Worm (Caenorhabditis elegans) whole organism, L1 larva: ENCODE results near the gene C14A11.9.
A peak's percentile ranks its signal among the peaks of the same experiment; 100 is the strongest.

Source experiments
- alr-1 ChIP-seq: fragments of 200-800 bp; sonication (Bioruptor generic); optimal IDR thresholded peaks from 2 replicates; lab custom pipeline; 2018; ENCODE audit warnings: borderline replicate concordance, mild to moderate bottlenecking, missing genetic modification characterization, missing compliant biosample characterization
- aly-2 ChIP-seq: fragments of 150-350 bp; optimal IDR thresholded peaks from 2 replicates; lab custom pipeline; 2014; ENCODE audit warnings: missing biosample characterization, missing genetic modification characterization
- ceh-8 ChIP-seq: fragments of 200-800 bp; sonication (Bioruptor generic); optimal IDR thresholded peaks from 2 replicates; lab custom pipeline; 2018; ENCODE audit warnings: mild to moderate bottlenecking, missing genetic modification characterization, moderate library complexity, missing compliant biosample characterization
- ceh-82 ChIP-seq, 3 experiments: fragments of 150-350 bp in 1 of 3; sonication (generic microtip) in 2 of 3; optimal IDR thresholded peaks; 2 replicates each; lab custom pipeline; 2014 to 2017; ENCODE audit warnings: missing biosample characterization in 3 of 3, missing genetic modification characterization in 3 of 3
- ceh-88 ChIP-seq: fragments of 200-800 bp; sonication (Bioruptor generic); IDR thresholded peaks from 2 replicates; pipeline ENCODE4 v1.3.6; 2022; ENCODE audit warnings: missing genetic modification characterization, missing compliant biosample characterization
- lin-35 ChIP-seq, 2 experiments: fragments of 150-350 bp; optimal IDR thresholded peaks; 2 replicates each; lab custom pipeline; 2014; ENCODE audit warnings: missing biosample characterization in 2 of 2, missing genetic modification characterization in 2 of 2, missing genetic modification reagents in 2 of 2
- lin-39 ChIP-seq: fragments of 150-350 bp; optimal IDR thresholded peaks from 2 replicates; lab custom pipeline; 2014; ENCODE audit warnings: missing biosample characterization, missing genetic modification reagents, missing genetic modification characterization
- nhr-11 ChIP-seq: fragments of 150-350 bp; optimal IDR thresholded peaks from 2 replicates; lab custom pipeline; 2014; ENCODE audit warnings: missing biosample characterization, missing genetic modification characterization
- nhr-237 ChIP-seq: fragments of 150-350 bp; optimal IDR thresholded peaks from 2 replicates; lab custom pipeline; 2014; ENCODE audit warnings: missing biosample characterization, missing genetic modification characterization
- pqm-1 ChIP-seq: sonication (generic microtip); optimal IDR thresholded peaks from 3 replicates; lab custom pipeline; 2017; ENCODE audit warnings: missing biosample characterization, missing genetic modification characterization
- skn-1 ChIP-seq: fragments of 150-350 bp; optimal IDR thresholded peaks from 2 replicates; lab custom pipeline; 2014; ENCODE audit warnings: missing biosample characterization, missing genetic modification characterization
- sox-4 ChIP-seq: sonication (generic microtip); optimal IDR thresholded peaks from 2 replicates; lab custom pipeline; 2016; ENCODE audit warnings: missing genetic modification characterization, missing compliant biosample characterization
- unc-30 ChIP-seq: sonication (generic microtip); optimal IDR thresholded peaks from 2 replicates; lab custom pipeline; 2017; ENCODE audit warnings: missing biosample characterization, missing genetic modification characterization

DNA sequence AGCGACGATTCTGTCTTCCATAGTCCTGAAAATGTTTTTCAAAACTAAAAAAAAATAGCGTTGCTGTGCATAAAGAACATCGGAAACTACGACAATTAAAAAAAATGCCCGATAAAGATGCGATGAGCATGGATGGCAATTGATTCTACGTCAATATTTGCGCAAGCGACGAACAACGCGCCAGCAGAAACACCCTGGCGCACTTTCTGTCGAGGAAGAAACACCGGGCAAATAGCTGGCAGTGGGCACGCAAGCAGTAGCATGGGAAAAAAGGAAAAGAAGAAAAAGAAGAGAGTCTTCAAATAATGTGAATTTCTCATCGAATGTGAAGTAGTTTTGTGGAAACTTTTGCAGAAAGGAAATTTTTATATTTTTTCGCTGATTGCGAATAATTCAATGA, at the start of gene C14A11.9:
- peak; percentile 93 for TF ChIP-seq lin-39
- TF ChIP-seq aly-2 (tag; lab: Kevin White, UChicago), result peak; percentile 76
- peak; percentile 89 for TF ChIP-seq skn-1 (tag; lab: Kevin White, UChicago)
- peak; percentile 70 for TF ChIP-seq ceh-88 (GFP tag; lab: Robert Waterston, UW)
- TF ChIP-seq nhr-237 (tag; lab: Kevin White, UChicago), result no peak
- TF ChIP-seq alr-1 (tag; lab: Kevin White, UChicago), result no peak
- TF ChIP-seq ceh-82 (tag; optimal IDR thresholded peaks at IDR 0.05; lab: Kevin White, UChicago), result peak; percentile 82 to 95 (median 93)
- TF ChIP-seq nhr-11 (tag; lab: Kevin White, UChicago), result peak; percentile 72
- TF ChIP-seq unc-30 (tag; lab: Kevin White, UChicago), result no peak
- TF ChIP-seq pqm-1 (tag; lab: Kevin White, UChicago), result no peak
- peak; percentile 68 for TF ChIP-seq sox-4
- TF ChIP-seq ceh-8 (GFP tag; lab: Kevin White, UChicago), result peak; percentile 81
- TF ChIP-seq lin-35 (GFP tag; optimal IDR thresholded peaks at IDR 0.05; lab: Kevin White, UChicago), result peak; percentile 78 to 90
